Worm (Caenorhabditis elegans) whole organism, young adult: Measurements from ENCODE around the gene fbxb-103.

Experiments used
- D2030.7 ChIP-seq: fragments of 200-800 bp; sonication (Bioruptor generic); IDR thresholded peaks from 2 replicates; pipeline ENCODE4 v1.3.6; 2022; ENCODE audit warnings: missing genetic modification reagents, missing genetic modification characterization, missing compliant biosample characterization
- K11D2.4 ChIP-seq: fragments of 200-800 bp; sonication (Bioruptor generic); IDR thresholded peaks from 2 replicates; pipeline ENCODE4 v1.3.6; 2022; ENCODE audit warnings: missing genetic modification reagents, missing genetic modification characterization, missing compliant biosample characterization
- Y79H2A.3 ChIP-seq: fragments of 200-800 bp; sonication (Bioruptor generic); conservative IDR thresholded peaks from 2 replicates; pipeline ENCODE4 v1.3.6; 2022; ENCODE audit warnings: missing genetic modification reagents, missing genetic modification characterization, missing compliant biosample characterization
- ceh-79 ChIP-seq: sonication (generic microtip); optimal IDR thresholded peaks from 2 replicates; lab custom pipeline; 2017; ENCODE audit warnings: mild to moderate bottlenecking, missing genetic modification characterization, missing compliant biosample characterization
- fkh-3 ChIP-seq: sonication (generic microtip); optimal IDR thresholded peaks from 2 replicates; lab custom pipeline; 2016; ENCODE audit warnings: mild to moderate bottlenecking, missing genetic modification characterization, missing compliant biosample characterization
- lag-1 ChIP-seq: fragments of 200-800 bp; sonication (Bioruptor generic); IDR thresholded peaks from 2 replicates; pipeline ENCODE4 v1.3.6; 2022; ENCODE audit warnings: missing genetic modification reagents, missing genetic modification characterization, missing compliant biosample characterization
- lin-40 ChIP-seq: sonication (generic microtip); optimal IDR thresholded peaks from 2 replicates; lab custom pipeline; 2016; ENCODE audit warnings: missing genetic modification characterization, mild to moderate bottlenecking, missing compliant biosample characterization, missing genotype, missing genetic modification reagents
- pha-4 ChIP-seq: fragments of 150-350 bp; sonication (generic microtip); optimal IDR thresholded peaks from 2 replicates; lab custom pipeline; 2014; ENCODE audit warnings: missing biosample characterization, missing genetic modification reagents, missing genetic modification characterization
- sdz-38 ChIP-seq: sonication (generic microtip); optimal IDR thresholded peaks from 2 replicates; lab custom pipeline; 2016; ENCODE audit warnings: missing genotype, missing genetic modification characterization, missing compliant biosample characterization
- sea-2 ChIP-seq: fragments of 200-800 bp; sonication (Bioruptor generic); IDR thresholded peaks from 2 replicates; pipeline ENCODE4 v1.3.6; 2022; ENCODE audit warnings: missing genetic modification characterization, missing compliant biosample characterization
- snpc-3.4 ChIP-seq: sonication (generic microtip); optimal IDR thresholded peaks from 2 replicates; lab custom pipeline; 2017; ENCODE audit warnings: missing genetic modification characterization, mild to moderate bottlenecking, missing compliant biosample characterization, antibody characterized with exemption, moderate library complexity, missing genotype, missing genetic modification reagents
- somi-1 ChIP-seq: fragments of 200-800 bp; sonication (Bioruptor generic); optimal IDR thresholded peaks from 2 replicates; lab custom pipeline; 2018; ENCODE audit warnings: mild to moderate bottlenecking, missing genetic modification characterization, missing compliant biosample characterization
- tlf-1 ChIP-seq: fragments of 200-800 bp; sonication (Bioruptor generic); optimal IDR thresholded peaks from 2 replicates; lab custom pipeline; 2018; ENCODE audit warnings: mild to moderate bottlenecking, missing genetic modification characterization, missing compliant biosample characterization

ce11 chrII:3877874-3878273, 29.1 kb upstream of the fbxb-103 start, which contains the start of gene sdz-7:
- TF ChIP-seq lin-40 (tag; lab: Kevin White, UChicago) (no peak), pha-4 (tag; lab: Kevin White, UChicago) (no peak), sea-2 (no peak), ceh-79 (tag; lab: Kevin White, UChicago) (no peak), sdz-38 (tag; lab: Kevin White, UChicago) (no peak), somi-1 (GFP tag; lab: Kevin White, UChicago) (no peak), Y79H2A.3 (GFP tag; lab: Robert Waterston, UW) (no peak), tlf-1 (no peak), fkh-3 (no peak), snpc-3.4 (tag; lab: Kevin White, UChicago) (no peak), lag-1 (GFP tag; lab: Robert Waterston, UW) (no peak), K11D2.4 (no peak), D2030.7 (GFP tag; lab: Robert Waterston, UW) (no peak)
